Worm (Caenorhabditis elegans): Measurements from ENCODE around the gene sap-49.

The sap-49 gene

ce11 chrII:8062334-8062791 is 26.8 kb upstream of the sap-49 start, which contains the start of gene ufd-2 (continued):
- TF ChIP-seq ceh-100 (GFP tag; IDR thresholded peaks at IDR 0.05) (peak; percentile 93), xnd-1 (tag; optimal IDR thresholded peaks at IDR 0.05) (peak; percentile 22), dpl-1 (GFP tag; optimal IDR thresholded peaks at IDR 0.05) (peak; percentile 48), B0019.2 (GFP tag; conservative IDR thresholded peaks at IDR 0.05) (no peak), zim-3 (tag; optimal IDR thresholded peaks at IDR 0.05) (no peak), attf-5 (GFP tag; optimal IDR thresholded peaks at IDR 0.05) (peak; percentile 82), attf-3 (GFP tag; conservative IDR thresholded peaks at IDR 0.05) (peak; percentile 59; the same call in 1 of the 2 replicates), K11D2.4 (GFP tag; IDR thresholded peaks at IDR 0.05) (no peak), athp-1 (tag; optimal IDR thresholded peaks at IDR 0.05) (no peak), chd-7 (tag; optimal IDR thresholded peaks at IDR 0.05) (no peak), sdz-38 (tag; optimal IDR thresholded peaks at IDR 0.05) (no peak), ztf-22 (GFP tag; optimal IDR thresholded peaks at IDR 0.05) (no peak), rec-8 (tag; optimal IDR thresholded peaks at IDR 0.05) (no peak), egrh-3 (GFP tag; IDR thresholded peaks at IDR 0.05) (peak; percentile 64), lin-35 (GFP tag; optimal IDR thresholded peaks at IDR 0.05) (peak in 1 of 3 experiments; percentile 31), bed-2 (GFP tag; IDR thresholded peaks at IDR 0.05) (peak; percentile 73)

ce11 chrII:8059532-8059931 is 24.0 kb upstream of the sap-49 start:
- no peak for TF ChIP-seq akir-1 (GFP tag; optimal IDR thresholded peaks at IDR 0.05)
- no peak for TF ChIP-seq F23B12.7 (tag; optimal IDR thresholded peaks at IDR 0.05; ENCODE audit: insufficient read depth)
- TF ChIP-seq T07F8.4 (tag; optimal IDR thresholded peaks at IDR 0.05) = no peak
- TF ChIP-seq die-1 (tag; optimal IDR thresholded peaks at IDR 0.05) = no peak
- TF ChIP-seq lin-54 (GFP tag; optimal IDR thresholded peaks at IDR 0.05) = no peak
- TF ChIP-seq rec-8 (tag; optimal IDR thresholded peaks at IDR 0.05) = no peak
- no peak for TF ChIP-seq F37B4.10 (GFP tag; IDR thresholded peaks at IDR 0.05)
- no peak for TF ChIP-seq ztf-18 (tag; optimal IDR thresholded peaks at IDR 0.05)
- TF ChIP-seq B0261.1 (tag; optimal IDR thresholded peaks at IDR 0.05) = no peak
- TF ChIP-seq zim-3 (tag; optimal IDR thresholded peaks at IDR 0.05) = no peak
- TF ChIP-seq ztf-6 (GFP tag; IDR thresholded peaks at IDR 0.05) = no peak
- TF ChIP-seq ekl-4 (GFP tag; IDR thresholded peaks at IDR 0.05) = no peak
- TF ChIP-seq snpc-1.3 (tag; optimal IDR thresholded peaks at IDR 0.05; ENCODE audit: insufficient read depth) = no peak
- no peak for TF ChIP-seq ceh-91 (GFP tag; IDR thresholded peaks at IDR 0.05)
- no peak for TF ChIP-seq somi-1 (GFP tag; optimal IDR thresholded peaks at IDR 0.05)

ce11 chrII:8058769-8059168 is 23.2 kb upstream of the sap-49 start, which contains the start of gene T05H10.8:
Gene T05H10.8, plus strand, starts transcription at chrII:8059069.
- TF ChIP-seq hsf-1 (GFP tag; IDR thresholded peaks at IDR 0.05) = no peak
- no peak for TF ChIP-seq akir-1 (GFP tag; optimal IDR thresholded peaks at IDR 0.05)
- TF ChIP-seq lsy-27 (tag; optimal IDR thresholded peaks at IDR 0.05; ENCODE audit: borderline replicate concordance, insufficient read depth) = no peak
- no peak for TF ChIP-seq chd-7 (tag; optimal IDR thresholded peaks at IDR 0.05)
- TF ChIP-seq snpc-1.3 (tag; optimal IDR thresholded peaks at IDR 0.05; ENCODE audit: insufficient read depth) = no peak
- no peak for TF ChIP-seq snpc-1.1 (tag; optimal IDR thresholded peaks at IDR 0.05; ENCODE audit: insufficient read depth)
- TF ChIP-seq egrh-3 (GFP tag; IDR thresholded peaks at IDR 0.05) = no peak
- no peak for TF ChIP-seq B0261.1 (tag; optimal IDR thresholded peaks at IDR 0.05)
- no peak for TF ChIP-seq pbrm-1 (GFP tag; IDR thresholded peaks at IDR 0.05)
- TF ChIP-seq ama-1 (optimal IDR thresholded peaks at IDR 0.05) = no peak
- no peak for TF ChIP-seq ama-1 (GFP tag; optimal IDR thresholded peaks at IDR 0.05)
- TF ChIP-seq rpc-1 (optimal IDR thresholded peaks at IDR 0.05) = no peak
- TF ChIP-seq rpc-1 (tag; optimal IDR thresholded peaks at IDR 0.05) = no peak
- no peak for TF ChIP-seq snpc-4 (GFP tag; optimal IDR thresholded peaks at IDR 0.05)
- no peak for TF ChIP-seq snpc-4 (tag; optimal IDR thresholded peaks at IDR 0.05)
- no peak for TF ChIP-seq lin-26 (GFP tag; IDR thresholded peaks at IDR 0.05)
- TF ChIP-seq hlh-26 (GFP tag; conservative IDR thresholded peaks at IDR 0.05) = no peak
- no peak for TF ChIP-seq gei-17 (GFP tag; optimal IDR thresholded peaks at IDR 0.05)
- no peak for TF ChIP-seq ceh-58 (GFP tag; IDR thresholded peaks at IDR 0.05)
- TF ChIP-seq Y56A3A.18 (GFP tag; IDR thresholded peaks at IDR 0.05) = no peak

Measured in whole organism, young adult.